Worm (Caenorhabditis elegans) whole organism, L2 larva: Measurements from ENCODE around the gene clc-26.
A peak's percentile ranks its signal among the peaks of the same experiment; 100 is the strongest.

Source experiments
- C34F6.9 ChIP-seq: fragments of 150-350 bp; optimal IDR thresholded peaks from 2 replicates; lab custom pipeline; 2014; ENCODE audit warnings: missing biosample characterization, missing genetic modification characterization
- R02D3.7 ChIP-seq: fragments of 150-350 bp; optimal IDR thresholded peaks from 2 replicates; lab custom pipeline; 2014; ENCODE audit warnings: missing biosample characterization, missing genetic modification characterization
- Y55F3AM.14 ChIP-seq: fragments of 200-800 bp; sonication (Bioruptor generic); optimal IDR thresholded peaks from 2 replicates; lab custom pipeline; 2018; ENCODE audit warnings: mild to moderate bottlenecking, missing genetic modification characterization, missing compliant biosample characterization
- ZK546.5 ChIP-seq: sonication (generic microtip); optimal IDR thresholded peaks from 2 replicates; lab custom pipeline; 2017; ENCODE audit warnings: missing biosample characterization, missing genetic modification characterization
- aly-2 ChIP-seq: fragments of 150-350 bp; optimal IDR thresholded peaks from 2 replicates; lab custom pipeline; 2014; ENCODE audit warnings: missing biosample characterization, missing genetic modification characterization
- ama-1 ChIP-seq: fragments of 150-350 bp; optimal IDR thresholded peaks from 2 replicates; lab custom pipeline; 2018; ENCODE audit warnings: inconsistent platforms
- ceh-16 ChIP-seq: fragments of 150-350 bp; optimal IDR thresholded peaks from 2 replicates; lab custom pipeline; 2014; ENCODE audit warnings: missing biosample characterization, missing genetic modification characterization
- elt-3 ChIP-seq: sonication (generic microtip); optimal IDR thresholded peaks from 2 replicates; lab custom pipeline; 2017; ENCODE audit warnings: missing biosample characterization, missing genetic modification characterization
- fos-1 ChIP-seq: fragments of 150-350 bp; optimal IDR thresholded peaks from 2 replicates; lab custom pipeline; 2014; ENCODE audit warnings: missing biosample characterization, missing genetic modification characterization
- lsy-2 ChIP-seq, 2 experiments: fragments of 150-350 bp in 1 of 2; sonication (generic microtip) in 1 of 2; optimal IDR thresholded peaks; 2 replicates each; lab custom pipeline; 2014 to 2017; ENCODE audit warnings: missing biosample characterization in 2 of 2, missing genetic modification characterization in 2 of 2
- mab-5 ChIP-seq: fragments of 150-350 bp; optimal IDR thresholded peaks from 2 replicates; lab custom pipeline; 2014; ENCODE audit warnings: missing biosample characterization, missing genetic modification characterization
- mbf-1 ChIP-seq: sonication (generic microtip); optimal IDR thresholded peaks from 2 replicates; lab custom pipeline; 2017; ENCODE audit warnings: missing biosample characterization, missing genetic modification characterization
- mdl-1 ChIP-seq, 2 experiments: fragments of 150-350 bp in 1 of 2; sonication (generic microtip) in 1 of 2; optimal IDR thresholded peaks; 2 replicates each; lab custom pipeline; 2017; ENCODE audit warnings: missing biosample characterization in 2 of 2, missing genetic modification characterization in 2 of 2
- nhr-10 ChIP-seq: sonication (generic microtip); optimal IDR thresholded peaks from 2 replicates; lab custom pipeline; 2017; ENCODE audit warnings: missing biosample characterization, missing genetic modification characterization
- nhr-11 ChIP-seq: fragments of 150-350 bp; optimal IDR thresholded peaks from 2 replicates; lab custom pipeline; 2014; ENCODE audit warnings: missing biosample characterization, missing genetic modification characterization
- nhr-129 ChIP-seq: fragments of 150-350 bp; optimal IDR thresholded peaks from 2 replicates; lab custom pipeline; 2014; ENCODE audit warnings: missing biosample characterization, missing genetic modification characterization
- nhr-237 ChIP-seq: fragments of 150-350 bp; optimal IDR thresholded peaks from 2 replicates; lab custom pipeline; 2014; ENCODE audit warnings: missing biosample characterization, missing genetic modification characterization
- nhr-6 ChIP-seq: fragments of 150-350 bp; optimal IDR thresholded peaks from 2 replicates; lab custom pipeline; 2014; ENCODE audit warnings: missing biosample characterization, missing genetic modification characterization
- peb-1 ChIP-seq: fragments of 150-350 bp; optimal IDR thresholded peaks from 2 replicates; lab custom pipeline; 2014; ENCODE audit warnings: missing biosample characterization, missing genetic modification characterization
- sem-4 ChIP-seq: fragments of 150-350 bp; optimal IDR thresholded peaks from 2 replicates; lab custom pipeline; 2014; ENCODE audit warnings: missing biosample characterization, missing genetic modification reagents, missing genetic modification characterization
- sma-9 ChIP-seq, 2 experiments: fragments of 150-350 bp in 1 of 2; sonication (generic microtip) in 1 of 2; optimal IDR thresholded peaks; 2 replicates each; lab custom pipeline; 2014 to 2016; ENCODE audit warnings: missing genetic modification characterization in 2 of 2, mild to moderate bottlenecking in 1 of 2, missing biosample characterization in 1 of 2, missing compliant biosample characterization in 1 of 2, missing genetic modification reagents in 1 of 2, moderate library complexity in 1 of 2
- zag-1 ChIP-seq: fragments of 150-350 bp; optimal IDR thresholded peaks from 2 replicates; lab custom pipeline; 2014; ENCODE audit warnings: missing biosample characterization, missing genetic modification characterization
- ztf-1 ChIP-seq: fragments of 200-800 bp; sonication (Bioruptor generic); conservative IDR thresholded peaks from 2 replicates; pipeline ENCODE4 v1.3.6; 2022; ENCODE audit warnings: missing genetic modification characterization, missing compliant biosample characterization
- ztf-11 ChIP-seq: sonication (generic microtip); optimal IDR thresholded peaks from 2 replicates; lab custom pipeline; 2017; ENCODE audit warnings: missing biosample characterization, missing genetic modification characterization
- ztf-4 ChIP-seq: fragments of 150-350 bp; optimal IDR thresholded peaks from 2 replicates; lab custom pipeline; 2014; ENCODE audit warnings: missing biosample characterization, missing genetic modification characterization

The clc-26 gene

DNA sequence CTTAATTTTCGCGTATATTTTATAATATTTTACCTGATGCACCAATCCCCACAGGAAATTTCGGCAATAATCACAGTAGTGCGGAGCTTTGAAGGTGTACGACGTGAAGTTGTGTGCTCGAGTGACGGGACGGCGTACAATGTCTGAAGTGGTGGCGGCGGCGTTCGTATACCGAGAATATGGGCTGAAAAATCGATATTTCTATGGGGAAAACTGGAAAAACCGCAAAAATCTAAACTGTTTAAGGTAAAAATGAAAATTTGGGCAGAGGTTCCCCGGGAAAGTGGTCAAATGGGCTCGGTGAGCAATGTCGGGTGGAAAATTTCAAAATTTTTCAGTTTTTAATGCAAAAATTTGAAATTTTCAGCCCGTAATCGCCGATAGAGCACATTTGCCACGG lies 4.0 kb upstream of the clc-26 start:
- TF ChIP-seq R02D3.7 (tag; lab: Kevin White, UChicago) (no peak), zag-1 (tag; lab: Kevin White, UChicago) (no peak), ztf-11 (tag; lab: Kevin White, UChicago) (no peak)

DNA sequence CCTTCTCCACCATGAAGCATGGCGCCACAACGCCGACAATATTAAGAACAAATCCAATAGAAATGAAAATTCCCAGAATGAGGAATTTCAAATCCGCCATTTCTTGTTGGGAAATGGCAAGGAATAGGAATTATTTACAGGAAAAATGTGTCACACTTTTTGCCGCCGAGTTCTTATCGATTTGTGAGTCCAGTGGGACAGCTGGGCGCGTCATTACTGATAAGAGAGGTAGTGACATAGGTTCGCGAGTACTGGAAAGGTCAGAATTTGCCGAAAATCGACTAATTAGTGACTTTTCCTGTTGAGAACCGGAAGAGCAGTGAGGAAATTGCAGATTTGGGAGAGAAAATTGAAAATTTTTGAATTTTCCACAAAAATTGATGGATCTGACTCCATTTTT lies 2.6 kb downstream of the clc-26 start:
- no peak for TF ChIP-seq nhr-6 (tag; lab: Kevin White, UChicago)
- TF ChIP-seq fos-1 (tag; lab: Kevin White, UChicago) = peak; percentile 88
- no peak for TF ChIP-seq elt-3 (tag; lab: Kevin White, UChicago)
- TF ChIP-seq peb-1 (tag; lab: Kevin White, UChicago) = no peak
- TF ChIP-seq ceh-16 (tag; lab: Kevin White, UChicago) = no peak
- no peak for TF ChIP-seq ztf-1 (GFP tag; lab: Robert Waterston, UW)
- no peak for TF ChIP-seq nhr-237
- TF ChIP-seq lsy-2 (tag; optimal IDR thresholded peaks at IDR 0.05; lab: Kevin White, UChicago) = no peak
- TF ChIP-seq nhr-10 (tag; lab: Kevin White, UChicago) = no peak
- TF ChIP-seq sma-9 (GFP tag; optimal IDR thresholded peaks at IDR 0.05; lab: Kevin White, UChicago) = peak; percentile 16
- TF ChIP-seq sma-9 (tag; optimal IDR thresholded peaks at IDR 0.05; lab: Kevin White, UChicago) = no peak
- no peak for TF ChIP-seq nhr-129 (tag; lab: Kevin White, UChicago)
- TF ChIP-seq nhr-11 (tag; lab: Kevin White, UChicago) = no peak
- no peak for TF ChIP-seq ztf-4
- no peak for TF ChIP-seq C34F6.9 (tag; lab: Kevin White, UChicago)

DNA sequence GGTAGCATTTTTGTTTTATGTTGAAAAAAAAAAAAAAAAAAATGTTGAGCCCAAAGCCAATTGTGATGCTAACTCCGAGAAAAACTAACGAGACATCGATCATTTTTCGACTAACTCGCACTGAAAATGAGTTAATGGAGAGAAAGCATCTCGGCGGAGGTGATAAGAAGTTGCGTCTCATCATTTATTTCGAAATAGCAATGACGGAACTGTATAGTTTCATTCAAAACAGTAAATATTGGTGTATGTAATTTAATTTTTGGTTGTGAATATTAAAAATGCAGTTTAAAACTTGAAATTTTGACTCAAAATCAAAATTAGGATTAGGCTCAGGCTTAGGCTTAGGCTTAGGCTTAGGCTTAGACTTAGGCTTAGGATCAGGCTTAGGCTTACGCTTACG lies 4.6 kb downstream of the clc-26 start, which contains the start of gene clc-25:
Gene clc-25, minus strand, starts transcription at position 101 of the 400 bp plus-strand sequence.
- TF ChIP-seq fos-1 (tag; lab: Kevin White, UChicago) = peak; percentile 58
- TF ChIP-seq ama-1 (lab: Kevin White, UChicago) = no peak

DNA sequence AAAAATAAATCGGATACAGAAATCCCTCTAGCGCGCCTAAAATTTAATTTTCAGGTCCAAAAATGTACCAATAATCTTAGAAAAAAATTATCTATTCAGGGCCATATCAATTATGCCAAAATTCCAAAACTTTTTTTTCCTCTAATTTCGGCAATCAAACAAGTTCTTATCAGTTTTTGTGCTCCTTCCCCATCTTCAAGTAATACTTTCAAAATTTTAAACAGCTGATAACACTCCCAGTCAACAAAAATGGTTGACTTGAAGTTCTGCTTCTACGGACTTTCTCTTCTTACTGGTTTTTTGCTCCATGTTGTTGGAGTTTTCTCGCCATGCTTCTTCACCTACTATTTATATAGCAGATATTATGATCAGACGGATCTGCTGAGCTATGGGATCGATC lies 10.1 kb downstream of the clc-26 start, which contains the start of gene clc-23:
Gene clc-23, plus strand, starts transcription at position 223 of the 400 bp plus-strand sequence.
- peak; percentile 37 for TF ChIP-seq fos-1 (tag; lab: Kevin White, UChicago)
- no peak for TF ChIP-seq R02D3.7 (tag; lab: Kevin White, UChicago)

DNA sequence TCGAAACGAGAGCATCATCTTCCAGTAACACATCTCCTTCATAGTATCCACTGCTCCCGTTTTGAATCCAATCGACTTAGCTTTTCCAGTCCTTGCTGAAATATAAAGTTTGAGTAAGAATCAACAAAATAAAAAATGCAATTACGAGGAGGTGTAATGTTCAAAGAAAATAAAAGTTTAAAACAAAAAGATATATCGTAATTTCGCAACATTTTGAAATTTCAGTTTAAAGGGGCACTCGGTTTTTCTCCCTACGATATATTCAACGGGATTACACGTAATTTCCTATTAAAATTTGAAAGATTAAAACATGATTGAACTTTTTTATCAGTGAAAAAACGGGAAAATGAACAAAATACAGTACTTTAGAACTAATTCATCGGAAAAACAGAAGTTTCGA lies 14.8 kb downstream of the clc-26 start, which contains the start of gene Y34F4.3:
Gene Y34F4.3, minus strand, starts transcription at position 101 of the 400 bp plus-strand sequence.
- TF ChIP-seq peb-1 (tag; lab: Kevin White, UChicago) (no peak), sem-4 (no peak), aly-2 (tag; lab: Kevin White, UChicago) (no peak), nhr-237 (no peak)

DNA sequence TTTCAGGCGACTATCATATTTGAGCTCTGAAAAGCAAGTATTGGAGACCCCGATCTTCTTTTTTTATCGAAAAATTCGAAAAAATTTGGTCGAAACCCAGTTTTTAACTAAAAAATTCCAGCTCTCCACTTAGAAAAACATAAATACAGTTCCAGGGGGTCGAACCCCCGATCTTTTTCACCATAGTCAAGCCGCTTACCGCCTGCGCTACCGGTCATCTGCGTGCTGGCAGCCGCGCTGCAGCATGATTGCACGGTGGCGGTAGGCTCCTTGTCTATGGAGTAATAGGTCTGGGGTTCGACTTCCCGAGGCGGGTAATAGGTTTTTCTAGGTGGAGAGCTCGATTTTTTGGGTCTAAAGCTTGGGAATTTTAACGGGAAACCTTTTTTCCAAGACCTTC lies 21.1 kb downstream of the clc-26 start, which contains the start of gene clc-24:
Gene clc-24, plus strand, starts transcription at position 263 of the 400 bp plus-strand sequence.
- TF ChIP-seq ztf-1 (GFP tag; lab: Robert Waterston, UW) = no peak
- TF ChIP-seq Y55F3AM.14 (GFP tag; lab: Kevin White, UChicago) = no peak
- TF ChIP-seq mab-5 (tag; lab: Kevin White, UChicago) = no peak
- no peak for TF ChIP-seq mdl-1 (tag; optimal IDR thresholded peaks at IDR 0.05; lab: Kevin White, UChicago)

DNA sequence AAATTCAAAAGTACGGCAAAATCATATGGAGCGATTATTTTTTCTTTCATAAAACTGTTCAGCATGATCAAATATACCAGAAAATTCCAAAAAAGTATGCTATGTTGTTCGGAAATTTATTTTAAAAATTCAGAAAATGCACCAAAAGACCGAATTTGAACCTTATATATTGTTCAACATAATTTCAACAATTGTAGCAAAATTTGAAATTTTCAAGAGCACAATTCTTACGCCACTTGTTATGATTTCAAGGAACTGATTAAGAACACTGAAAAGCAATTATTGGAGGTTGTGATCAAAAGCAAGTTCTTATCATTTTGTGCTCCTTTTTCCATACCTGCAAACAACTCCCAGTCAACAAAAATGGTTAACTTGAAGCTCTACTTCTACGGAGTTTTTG lies 22.8 kb downstream of the clc-26 start, which contains the start of gene clc-27:
Gene clc-27, plus strand, starts transcription at position 301 of the 400 bp plus-strand sequence.
- TF ChIP-seq aly-2 (tag; lab: Kevin White, UChicago) (no peak), mbf-1 (tag; lab: Kevin White, UChicago) (no peak), mab-5 (tag; lab: Kevin White, UChicago) (no peak), C34F6.9 (tag; lab: Kevin White, UChicago) (no peak), mdl-1 (tag; optimal IDR thresholded peaks at IDR 0.05; lab: Kevin White, UChicago) (no peak), R02D3.7 (tag; lab: Kevin White, UChicago) (no peak)
- TF ChIP-seq, all 48 proteins: peak for 0

DNA sequence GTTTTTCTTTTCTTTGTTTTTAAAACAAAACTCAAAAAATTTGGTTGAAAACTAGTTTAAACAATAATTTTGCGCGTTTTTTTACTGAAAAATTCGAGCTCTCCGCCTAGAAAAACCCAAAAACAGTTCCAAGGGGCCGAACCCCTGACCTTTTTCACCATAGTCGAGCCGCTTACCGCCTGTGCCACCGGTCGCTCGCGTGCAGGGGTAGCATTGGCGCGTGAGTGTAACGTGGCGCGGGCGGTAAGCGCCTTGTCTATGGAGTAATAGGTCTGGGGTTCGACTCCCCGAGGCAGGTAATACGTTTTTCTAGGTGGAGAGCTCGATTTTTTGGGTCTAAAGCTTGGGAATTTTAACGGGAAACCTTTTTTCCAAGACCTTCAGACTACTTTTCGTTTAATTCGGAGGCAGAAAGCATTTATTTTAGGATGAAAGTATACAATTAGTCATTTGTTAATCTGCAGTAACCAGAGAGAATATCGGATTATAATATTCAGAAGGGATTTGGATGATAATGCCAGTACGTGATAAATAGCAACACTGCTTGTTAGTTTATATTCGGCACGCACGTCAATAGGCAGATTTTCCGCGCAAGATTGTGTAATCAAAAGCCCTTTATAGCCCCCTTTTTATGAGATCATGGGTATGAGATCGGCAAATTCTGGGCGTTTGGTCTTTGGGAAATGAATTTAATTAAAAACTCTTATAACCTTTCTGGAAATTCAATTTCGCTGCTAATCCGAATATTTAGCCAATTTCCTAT lies 23.5 kb downstream of the clc-26 start:
- TF ChIP-seq ZK546.5 (tag; lab: Kevin White, UChicago) = no peak
- TF ChIP-seq nhr-237 = no peak
- no peak for TF ChIP-seq nhr-10 (tag; lab: Kevin White, UChicago)
- TF ChIP-seq, all 48 proteins: peak for 0
